Worm (Caenorhabditis elegans) whole organism, late embryonic: ENCODE results near the gene fbxc-36.

Experiments used
- T23F11.4 ChIP-seq: fragments of 200-800 bp; sonication (Bioruptor generic); optimal IDR thresholded peaks from 2 replicates; lab custom pipeline; 2018; ENCODE audit warnings: mild to moderate bottlenecking, missing genetic modification characterization, missing compliant biosample characterization
- ceh-14 ChIP-seq: sonication (generic microtip); optimal IDR thresholded peaks from 2 replicates; lab custom pipeline; 2016; ENCODE audit warnings: missing genotype, missing genetic modification characterization, missing compliant biosample characterization
- dve-1 ChIP-seq: sonication (generic microtip); optimal IDR thresholded peaks from 2 replicates; lab custom pipeline; 2017; ENCODE audit warnings: antibody characterized with exemption, mild to moderate bottlenecking, missing genetic modification characterization, missing compliant biosample characterization
- lin-11 ChIP-seq: fragments of 200-800 bp; sonication (Bioruptor generic); optimal IDR thresholded peaks from 2 replicates; lab custom pipeline; 2018; ENCODE audit warnings: mild to moderate bottlenecking, missing genetic modification characterization, missing compliant biosample characterization
- madf-2 ChIP-seq: sonication (generic microtip); optimal IDR thresholded peaks from 2 replicates; lab custom pipeline; 2017; ENCODE audit warnings: missing genetic modification characterization, missing compliant biosample characterization
- nhr-11 ChIP-seq: fragments of 150-350 bp; optimal IDR thresholded peaks from 2 replicates; lab custom pipeline; 2014; ENCODE audit warnings: missing biosample characterization, missing genetic modification characterization
- npax-4 ChIP-seq: sonication (generic microtip); optimal IDR thresholded peaks from 2 replicates; lab custom pipeline; 2016; ENCODE audit warnings: missing genetic modification characterization, missing compliant biosample characterization
- pros-1 ChIP-seq: fragments of 150-350 bp; optimal IDR thresholded peaks from 2 replicates; lab custom pipeline; 2014; ENCODE audit warnings: missing biosample characterization, missing genetic modification reagents, missing genetic modification characterization
- unc-3 ChIP-seq, 2 experiments: fragments of 200-800 bp in 1 of 2; sonication (Bioruptor generic) in 1 of 2; sonication (generic microtip) in 1 of 2; conservative IDR thresholded peaks in 1 of 2; optimal IDR thresholded peaks in 1 of 2; 2 replicates each; pipeline versions ENCODE4 v1.3.6 to Lab custom; 2016 to 2022; ENCODE audit warnings: missing compliant biosample characterization in 2 of 2, missing genetic modification characterization in 2 of 2, missing genetic modification reagents in 1 of 2

DNA sequence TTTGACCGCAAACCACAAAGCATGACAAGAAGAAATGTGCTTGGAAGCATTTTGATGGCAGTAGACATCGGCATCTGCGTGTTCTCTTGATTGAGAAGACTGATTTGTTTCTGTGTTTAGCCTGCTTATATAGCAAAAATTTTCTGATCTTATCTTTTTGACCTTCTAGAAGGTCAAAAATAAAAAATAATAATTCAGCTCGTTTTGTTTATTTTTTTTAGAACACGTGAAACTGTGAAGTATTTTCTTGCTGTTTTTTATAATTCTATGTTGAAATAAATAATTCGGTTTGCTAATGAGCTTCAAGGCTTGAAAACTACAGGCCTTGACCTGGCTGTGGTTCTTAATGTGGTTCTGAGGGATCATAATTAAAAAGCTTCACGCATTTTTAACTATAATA lies 13.5 kb upstream of the fbxc-36 start, which contains the start of gene R07C3.13:
- no peak for TF ChIP-seq unc-3 (GFP tag; conservative IDR thresholded peaks at IDR 0.05; lab: Robert Waterston, UW)
- no peak for TF ChIP-seq unc-3 (tag; optimal IDR thresholded peaks at IDR 0.05; lab: Kevin White, UChicago)
- TF ChIP-seq npax-4 (tag; lab: Kevin White, UChicago), result no peak
- TF ChIP-seq nhr-11 (tag; lab: Kevin White, UChicago), result no peak
- no peak for TF ChIP-seq ceh-14
- TF ChIP-seq pros-1, result no peak
- TF ChIP-seq dve-1 (tag; lab: Kevin White, UChicago), result no peak
- TF ChIP-seq madf-2 (tag; lab: Kevin White, UChicago), result no peak
- TF ChIP-seq lin-11, result no peak
- TF ChIP-seq T23F11.4 (GFP tag; lab: Kevin White, UChicago), result no peak
